Fruit fly (Drosophila melanogaster): ENCODE data around the gene Vha26.
A peak's percentile ranks its signal among the peaks of the same experiment; 100 is the strongest.

Vha26 gene

DNA sequence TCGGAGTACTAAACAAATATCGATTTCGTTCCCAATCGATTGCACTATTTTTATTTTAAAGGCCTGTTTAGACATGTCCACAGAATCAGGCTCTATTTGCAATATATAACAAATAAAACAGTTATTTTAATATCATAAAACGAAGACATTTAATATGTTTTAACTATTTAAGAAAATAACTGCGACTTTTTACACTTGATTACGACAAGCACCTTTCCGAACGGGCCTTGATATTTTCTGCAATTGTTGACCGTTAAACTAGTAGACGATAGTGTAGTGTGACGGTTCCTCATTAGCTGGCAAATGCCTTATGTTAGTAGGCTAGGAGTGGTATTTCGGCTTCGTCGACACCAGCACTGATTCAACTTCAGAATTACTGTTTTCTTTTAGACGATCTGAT lies 23.0 kb upstream of the Vha26 start, which contains the start of the genes CG2931 and Rheb (continued):
- TF ChIP-seq CG10209 (GFP tag; optimal IDR thresholded peaks at IDR 0.05) (peak; percentile 51), CG10462 (GFP tag; optimal IDR thresholded peaks at IDR 0.05) (peak; percentile 86), CG34422 (GFP tag; IDR thresholded peaks at IDR 0.05) (peak; percentile 35; the same call in 1 of the 3 replicates), CG31441 (GFP tag; IDR thresholded peaks at IDR 0.05) (peak; percentile 61), CG2889 (GFP tag; IDR thresholded peaks at IDR 0.05) (no peak), btn (GFP tag; optimal IDR thresholded peaks at IDR 0.05) (no peak), ken (GFP tag; IDR thresholded peaks at IDR 0.05) (peak; percentile 66), Hr39 (optimal IDR thresholded peaks at IDR 0.05) (no peak), HLHmδ (GFP tag; optimal IDR thresholded peaks at IDR 0.05) (no peak), Nf-YC (tag; optimal IDR thresholded peaks at IDR 0.05) (peak; percentile 61), CG1603 (tag; optimal IDR thresholded peaks at IDR 0.05) (peak; percentile 80), CG6654 (GFP tag; optimal IDR thresholded peaks at IDR 0.05) (no peak), sd (tag; optimal IDR thresholded peaks at IDR 0.05) (no peak), caup (GFP tag; optimal IDR thresholded peaks at IDR 0.05; ENCODE audit: severe bottlenecking) (no peak), CG6175 (GFP tag; IDR thresholded peaks at IDR 0.05) (no peak), YL-1 (GFP tag; optimal IDR thresholded peaks at IDR 0.05) (peak; percentile 87), CHES-1-like (GFP tag; optimal IDR thresholded peaks at IDR 0.05) (no peak), CG3847 (GFP tag; IDR thresholded peaks at IDR 0.05) (peak; percentile 78), Spps (tag; optimal IDR thresholded peaks at IDR 0.05) (peak; percentile 23), Fer2 (tag; optimal IDR thresholded peaks at IDR 0.05) (peak; percentile 34), Myb (GFP tag; optimal IDR thresholded peaks at IDR 0.05) (peak; percentile 92), CG9437 (GFP tag; optimal IDR thresholded peaks at IDR 0.05) (peak; percentile 5), Asciz (GFP tag; optimal IDR thresholded peaks at IDR 0.05) (no peak), CG31388 (GFP tag; optimal IDR thresholded peaks at IDR 0.05) (no peak), tgo (GFP tag; IDR thresholded peaks at IDR 0.05) (peak; percentile 67), CG14965 (GFP tag; optimal IDR thresholded peaks at IDR 0.05; ENCODE audit: borderline replicate concordance) (no peak), Sry-β (GFP tag; optimal IDR thresholded peaks at IDR 0.05) (peak; percentile 32), NC2α (GFP tag; optimal IDR thresholded peaks at IDR 0.05) (no peak), D19B (GFP tag; optimal IDR thresholded peaks at IDR 0.05) (no peak), Ets97D (GFP tag; optimal IDR thresholded peaks at IDR 0.05) (peak; percentile 76), lab (GFP tag; optimal IDR thresholded peaks at IDR 0.05) (peak; percentile 51), CG17802 (tag; optimal IDR thresholded peaks at IDR 0.05) (peak; percentile 100), Nf-YB (GFP tag; optimal IDR thresholded peaks at IDR 0.05) (peak; percentile 43), wdn (GFP tag; IDR thresholded peaks at IDR 0.05) (no peak), CG14050 (GFP tag; IDR thresholded peaks at IDR 0.05) (no peak), Atf3 (GFP tag; optimal IDR thresholded peaks at IDR 0.05) (no peak), CG6254 (GFP tag; optimal IDR thresholded peaks at IDR 0.05) (no peak), cad (GFP tag; optimal IDR thresholded peaks at IDR 0.05) (no peak), PHDP (tag; optimal IDR thresholded peaks at IDR 0.05) (peak; percentile 75), Lim3 (GFP tag; IDR thresholded peaks at IDR 0.05) (no peak), MBD-R2 (GFP tag; IDR thresholded peaks at IDR 0.05) (peak; percentile 72), dmrt99B (tag; optimal IDR thresholded peaks at IDR 0.05) (no peak), Dad (GFP tag; optimal IDR thresholded peaks at IDR 0.05) (peak; percentile 43), Nf-YA (GFP tag; IDR thresholded peaks at IDR 0.05) (no peak), CG10267 (tag; optimal IDR thresholded peaks at IDR 0.05) (peak; percentile 80), sna (GFP tag; IDR thresholded peaks at IDR 0.05; ENCODE audit: partially characterized antibody) (peak; percentile 89), CG2129 (GFP tag; IDR thresholded peaks at IDR 0.05; ENCODE audit: partially characterized antibody) (peak; percentile 66), Trl (optimal IDR thresholded peaks at IDR 0.05) (no peak), Trl (GFP tag; optimal IDR thresholded peaks at IDR 0.05) (no peak), Jarid2 (GFP tag; optimal IDR thresholded peaks at IDR 0.05) (no peak), CG1233 (GFP tag; optimal IDR thresholded peaks at IDR 0.05) (no peak), jigr1 (GFP tag; IDR thresholded peaks at IDR 0.05) (no peak)

All from whole organism, embryonic.